Worm (Caenorhabditis elegans): ENCODE measurements around the gene math-4.
"Not testable (repeated sequence)": the region's sequence is repeated elsewhere in the genome, so short reads cannot be mapped to it uniquely, and the experiment has no call there.

Gene math-4

ce11 chrII:1775234-1775633 is 7.1 kb downstream of the math-4 start, which contains the start of gene F36H5.14:
Gene F36H5.14 (plus strand): TSS chrII:1775534.
- TF ChIP-seq Y22D7AL.16, hlh-15, sdc-2 (tag; optimal IDR thresholded peaks at IDR 0.05): not testable (repeated sequence)

- no peak for TF ChIP-seq fkh-10 (GFP tag; optimal IDR thresholded peaks at IDR 0.05)
- no peak for TF ChIP-seq npax-4 (tag; optimal IDR thresholded peaks at IDR 0.05)
- no peak for TF ChIP-seq ama-1 (optimal IDR thresholded peaks at IDR 0.05)
- TF ChIP-seq hlh-15 (tag; optimal IDR thresholded peaks at IDR 0.05), result no peak
- no peak for TF ChIP-seq ttx-3 (tag; optimal IDR thresholded peaks at IDR 0.05)
- TF ChIP-seq mec-3 (tag; optimal IDR thresholded peaks at IDR 0.05; ENCODE audit: borderline replicate concordance), result no peak
These were observed 10.6 kb downstream of the math-4 start, which contains the start of gene math-3 for ce11 chrII:1771785-1772184. Gene math-3 (plus strand): TSS chrII:1772085.

- TF ChIP-seq gmeb-2, elt-2, che-1 (tag; optimal IDR thresholded peaks at IDR 0.05): not testable (repeated sequence)
These were observed 11.0 kb downstream of the math-4 start, which contains the start of gene math-26 for ce11 chrII:1771347-1771746. Gene math-26 (plus strand): TSS chrII:1771647.

- no peak for TF ChIP-seq rnt-1 (tag; optimal IDR thresholded peaks at IDR 0.05)
- TF ChIP-seq elt-2 (tag; optimal IDR thresholded peaks at IDR 0.05), result no peak
- no peak for TF ChIP-seq che-1 (tag; optimal IDR thresholded peaks at IDR 0.05)
- TF ChIP-seq ceh-22 (tag; optimal IDR thresholded peaks at IDR 0.05), result no peak
- TF ChIP-seq unc-86 (tag; optimal IDR thresholded peaks at IDR 0.05), result no peak
- no peak for TF ChIP-seq unc-42 (tag; optimal IDR thresholded peaks at IDR 0.05)
- no peak for TF ChIP-seq nhr-11 (tag; optimal IDR thresholded peaks at IDR 0.05)
- TF ChIP-seq ttx-3 (tag; optimal IDR thresholded peaks at IDR 0.05), result no peak
- no peak for TF ChIP-seq ets-4 (tag; optimal IDR thresholded peaks at IDR 0.05)
- TF ChIP-seq ceh-31 (tag; optimal IDR thresholded peaks at IDR 0.05), result no peak
These were observed 15.7 kb downstream of the math-4 start for ce11 chrII:1766715-1767114.

- TF ChIP-seq K09A11.1 (tag; optimal IDR thresholded peaks at IDR 0.05; ENCODE audit: insufficient read depth) (no peak), ceh-45 (GFP tag; IDR thresholded peaks at IDR 0.05) (no peak), ceh-48 (tag; optimal IDR thresholded peaks at IDR 0.05) (no peak), pax-1 (tag; optimal IDR thresholded peaks at IDR 0.05) (no peak), ceh-34 (tag; optimal IDR thresholded peaks at IDR 0.05) (no peak), K02D7.2 (tag; optimal IDR thresholded peaks at IDR 0.05) (no peak), ceh-6 (GFP tag; optimal IDR thresholded peaks at IDR 0.05) (no peak), sdc-2 (tag; optimal IDR thresholded peaks at IDR 0.05) (no peak), tbx-7 (tag; optimal IDR thresholded peaks at IDR 0.05) (no peak), zip-5 (tag; optimal IDR thresholded peaks at IDR 0.05) (no peak), hlh-8 (tag; optimal IDR thresholded peaks at IDR 0.05) (no peak), pha-2 (tag; optimal IDR thresholded peaks at IDR 0.05) (no peak), tbx-2 (tag; optimal IDR thresholded peaks at IDR 0.05) (no peak), C38D4.7 (GFP tag; optimal IDR thresholded peaks at IDR 0.05) (no peak), fkh-10 (GFP tag; optimal IDR thresholded peaks at IDR 0.05) (no peak)
These were observed 19.3 kb downstream of the math-4 start, which contains the start of gene math-28 for ce11 chrII:1763072-1763471. Gene math-28 (plus strand): TSS chrII:1763372.

ce11 chrII:1761564-1761963 is 20.8 kb downstream of the math-4 start, which contains the start of gene F36H5.4:
Gene F36H5.4 (plus strand): TSS chrII:1761864.
- TF ChIP-seq ets-4 (tag; optimal IDR thresholded peaks at IDR 0.05) (no peak), C08G9.2 (tag; optimal IDR thresholded peaks at IDR 0.05) (no peak), ref-2 (tag; optimal IDR thresholded peaks at IDR 0.05) (no peak), npax-4 (tag; optimal IDR thresholded peaks at IDR 0.05) (no peak), tbx-7 (tag; optimal IDR thresholded peaks at IDR 0.05) (no peak), ceh-31 (tag; optimal IDR thresholded peaks at IDR 0.05) (no peak), pag-3 (tag; optimal IDR thresholded peaks at IDR 0.05; ENCODE audit: borderline replicate concordance) (no peak), ceh-30 (tag; optimal IDR thresholded peaks at IDR 0.05) (no peak)
